Fruit fly (Drosophila melanogaster): ENCODE measurements around the gene CG42450.

CG42450 gene

dm6 chrX:18860074-18860473 lies 47.0 kb downstream of the CG42450 start, which contains the start of gene CG32544 (continued):
- TF ChIP-seq sisA (GFP tag; IDR thresholded peaks at IDR 0.05) (no peak), CG2712 (tag; optimal IDR thresholded peaks at IDR 0.05) (no peak), Hr51 (GFP tag; optimal IDR thresholded peaks at IDR 0.05) (peak in 1 of 2 experiments; percentile 22), Hr39 (optimal IDR thresholded peaks at IDR 0.05) (no peak), CG12391 (tag; optimal IDR thresholded peaks at IDR 0.05) (no peak), odd (GFP tag; optimal IDR thresholded peaks at IDR 0.05) (no peak), run (tag; optimal IDR thresholded peaks at IDR 0.05) (no peak), onecut (GFP tag; IDR thresholded peaks at IDR 0.05) (peak; percentile 95), CG7372 (GFP tag; IDR thresholded peaks at IDR 0.05) (no peak), wdn (GFP tag; IDR thresholded peaks at IDR 0.05) (no peak), CG10267 (tag; optimal IDR thresholded peaks at IDR 0.05) (no peak), Dll (GFP tag; IDR thresholded peaks at IDR 0.05; ENCODE audit: partially characterized antibody) (no peak)

- peak; percentile 54 for TF ChIP-seq CG4617 (GFP tag; optimal IDR thresholded peaks at IDR 0.05; ENCODE audit: borderline replicate concordance)
- no peak for TF ChIP-seq CG17612 (GFP tag; IDR thresholded peaks at IDR 0.05)
- TF ChIP-seq stc (GFP tag; IDR thresholded peaks at IDR 0.05) = no peak
- TF ChIP-seq toy (GFP tag; IDR thresholded peaks at IDR 0.05) = no peak
- no peak for TF ChIP-seq NC2α (GFP tag; optimal IDR thresholded peaks at IDR 0.05)
- TF ChIP-seq Max (GFP tag; optimal IDR thresholded peaks at IDR 0.05) = peak; percentile 26
- peak; percentile 33 for TF ChIP-seq CG17912 (GFP tag; optimal IDR thresholded peaks at IDR 0.05)
- TF ChIP-seq CG17802 (tag; optimal IDR thresholded peaks at IDR 0.05) = no peak
- no peak for TF ChIP-seq CG13296 (GFP tag; optimal IDR thresholded peaks at IDR 0.05)
- TF ChIP-seq Rfx (GFP tag; IDR thresholded peaks at IDR 0.05) = no peak
- TF ChIP-seq Kr (GFP tag; optimal IDR thresholded peaks at IDR 0.05) = no peak
- TF ChIP-seq br (optimal IDR thresholded peaks at IDR 0.05) = no peak
- peak; percentile 81 for TF ChIP-seq CG2116 (GFP tag; optimal IDR thresholded peaks at IDR 0.05)
- no peak for TF ChIP-seq Trl (optimal IDR thresholded peaks at IDR 0.05)
- no peak for TF ChIP-seq Trl (GFP tag; optimal IDR thresholded peaks at IDR 0.05)
- no peak for TF ChIP-seq CG6683 (GFP tag; optimal IDR thresholded peaks at IDR 0.05)
- no peak for TF ChIP-seq odd (GFP tag; optimal IDR thresholded peaks at IDR 0.05)
- peak; percentile 42 for TF ChIP-seq CG10543 (GFP tag; optimal IDR thresholded peaks at IDR 0.05)
- no peak for TF ChIP-seq CG11398 (GFP tag; optimal IDR thresholded peaks at IDR 0.05)
- no peak for TF ChIP-seq CG18599 (GFP tag; optimal IDR thresholded peaks at IDR 0.05)
- TF ChIP-seq Atf-2 (GFP tag; optimal IDR thresholded peaks at IDR 0.05) = no peak
- TF ChIP-seq fd3F (GFP tag; optimal IDR thresholded peaks at IDR 0.05) = no peak
- no peak for TF ChIP-seq bsh (GFP tag; optimal IDR thresholded peaks at IDR 0.05)
- no peak for TF ChIP-seq hkb (optimal IDR thresholded peaks at IDR 0.05)
- TF ChIP-seq hkb (GFP tag; IDR thresholded peaks at IDR 0.05) = no peak
- no peak for TF ChIP-seq lmd (GFP tag; IDR thresholded peaks at IDR 0.05)
- TF ChIP-seq ken (GFP tag; IDR thresholded peaks at IDR 0.05) = no peak
- no peak for TF ChIP-seq CG15269 (tag; optimal IDR thresholded peaks at IDR 0.05)
- no peak for TF ChIP-seq Usf (GFP tag; optimal IDR thresholded peaks at IDR 0.05)
- no peak for TF ChIP-seq CG11093 (GFP tag; IDR thresholded peaks at IDR 0.05)
- peak; percentile 82 for TF ChIP-seq CG15514 (GFP tag; optimal IDR thresholded peaks at IDR 0.05)
- no peak for TF ChIP-seq CG18476 (GFP tag; optimal IDR thresholded peaks at IDR 0.05)
- TF ChIP-seq Six4 (GFP tag; optimal IDR thresholded peaks at IDR 0.05) = no peak
- no peak for TF ChIP-seq CkIIα-i1 (GFP tag; IDR thresholded peaks at IDR 0.05)
- TF ChIP-seq CG15011 (GFP tag; optimal IDR thresholded peaks at IDR 0.05) = no peak
- TF ChIP-seq Asciz (GFP tag; optimal IDR thresholded peaks at IDR 0.05) = no peak
- no peak for TF ChIP-seq Dip3 (GFP tag; optimal IDR thresholded peaks at IDR 0.05)
- no peak for TF ChIP-seq gsb (GFP tag; IDR thresholded peaks at IDR 0.05)
- no peak for TF ChIP-seq danr (GFP tag; IDR thresholded peaks at IDR 0.05)
- TF ChIP-seq en (GFP tag; optimal IDR thresholded peaks at IDR 0.05) = no peak
These were observed 50.8 kb downstream of the CG42450 start, which contains the start of the genes CG7326 and Dora for dm6 chrX:18863748-18864482. TSS of gene CG7326 (minus strand) at chrX:18863776. TSS of gene Dora (plus strand) at chrX:18863950.
